Worm (Caenorhabditis elegans) whole organism, L3 larva: ENCODE measurements around the gene xbp-1.
A peak's percentile ranks its signal among the peaks of the same experiment; 100 is the strongest.

Experiments
- R02D3.7 ChIP-seq: fragments of 150-350 bp; optimal IDR thresholded peaks from 2 replicates; lab custom pipeline; 2014; ENCODE audit warnings: missing biosample characterization, missing genetic modification characterization
- ZK546.5 ChIP-seq: sonication (generic microtip); optimal IDR thresholded peaks from 2 replicates; lab custom pipeline; 2017; ENCODE audit warnings: missing biosample characterization, missing genetic modification characterization
- aly-2 ChIP-seq: fragments of 150-350 bp; optimal IDR thresholded peaks from 2 replicates; lab custom pipeline; 2014; ENCODE audit warnings: missing biosample characterization, missing genetic modification characterization
- ama-1 ChIP-seq: fragments of 150-350 bp; optimal IDR thresholded peaks from 2 replicates; lab custom pipeline; 2018
- ceh-16 ChIP-seq: sonication (generic microtip); optimal IDR thresholded peaks from 2 replicates; lab custom pipeline; 2017; ENCODE audit warnings: missing biosample characterization, missing genetic modification characterization
- ceh-28 ChIP-seq: fragments of 150-350 bp; optimal IDR thresholded peaks from 2 replicates; lab custom pipeline; 2014; ENCODE audit warnings: missing biosample characterization, missing genetic modification reagents, missing genetic modification characterization
- ceh-82 ChIP-seq: fragments of 150-350 bp; optimal IDR thresholded peaks from 2 replicates; lab custom pipeline; 2014; ENCODE audit warnings: missing biosample characterization, missing genetic modification characterization
- ceh-9 ChIP-seq: sonication (generic microtip); optimal IDR thresholded peaks from 2 replicates; lab custom pipeline; 2018; ENCODE audit warnings: missing biosample characterization, missing genetic modification characterization
- daf-12 ChIP-seq: fragments of 150-350 bp; optimal IDR thresholded peaks from 2 replicates; lab custom pipeline; 2014; ENCODE audit warnings: missing biosample characterization, missing genetic modification reagents, missing genetic modification characterization
- egl-27 ChIP-seq: sonication (generic microtip); optimal IDR thresholded peaks from 4 replicates; lab custom pipeline; 2017; ENCODE audit warnings: missing biosample characterization, missing genetic modification reagents, missing genetic modification characterization
- egl-5 ChIP-seq: fragments of 150-350 bp; optimal IDR thresholded peaks from 2 replicates; lab custom pipeline; 2017; ENCODE audit warnings: missing biosample characterization, missing genetic modification reagents, missing genetic modification characterization, inconsistent platforms
- elt-2 ChIP-seq: sonication (generic microtip); optimal IDR thresholded peaks from 2 replicates; lab custom pipeline; 2016; ENCODE audit warnings: missing genetic modification reagents, mild to moderate bottlenecking, missing genetic modification characterization, missing compliant biosample characterization
- fkh-10 ChIP-seq: sonication (generic microtip); optimal IDR thresholded peaks from 2 replicates; lab custom pipeline; 2017; ENCODE audit warnings: missing biosample characterization, missing genetic modification reagents, missing genetic modification characterization
- fkh-2 ChIP-seq: fragments of 150-350 bp; optimal IDR thresholded peaks from 2 replicates; lab custom pipeline; 2014; ENCODE audit warnings: missing biosample characterization, missing genetic modification reagents, missing genetic modification characterization
- fos-1 ChIP-seq: fragments of 150-350 bp; optimal IDR thresholded peaks from 2 replicates; lab custom pipeline; 2014; ENCODE audit warnings: missing biosample characterization, missing genetic modification characterization
- hmg-11 ChIP-seq: sonication (generic microtip); optimal IDR thresholded peaks from 2 replicates; lab custom pipeline; 2016; ENCODE audit warnings: missing genetic modification characterization, missing compliant biosample characterization
- jun-1 ChIP-seq: fragments of 150-350 bp; optimal IDR thresholded peaks from 2 replicates; lab custom pipeline; 2014; ENCODE audit warnings: missing biosample characterization, missing genetic modification reagents, missing genetic modification characterization
- lin-15B ChIP-seq: fragments of 150-350 bp; optimal IDR thresholded peaks from 2 replicates; lab custom pipeline; 2014; ENCODE audit warnings: missing biosample characterization, missing genetic modification characterization
- lsy-12 ChIP-seq: sonication (generic microtip); optimal IDR thresholded peaks from 2 replicates; lab custom pipeline; 2016; ENCODE audit warnings: mild to moderate bottlenecking, missing genetic modification characterization, missing compliant biosample characterization
- mdl-1 ChIP-seq: fragments of 150-350 bp; optimal IDR thresholded peaks from 2 replicates; lab custom pipeline; 2014; ENCODE audit warnings: missing biosample characterization, missing genetic modification characterization
- mml-1 ChIP-seq: fragments of 150-350 bp; sonication (generic microtip); optimal IDR thresholded peaks from 3 replicates; lab custom pipeline; 2014; ENCODE audit warnings: missing biosample characterization, missing genetic modification characterization
- nfya-1 ChIP-seq: sonication (generic microtip); optimal IDR thresholded peaks from 2 replicates; lab custom pipeline; 2017; ENCODE audit warnings: missing genetic modification characterization, mild to moderate bottlenecking, missing compliant biosample characterization, antibody characterized with exemption, moderate library complexity; ENCODE audit not compliant: insufficient read depth
- nhr-12 ChIP-seq: fragments of 150-350 bp; optimal IDR thresholded peaks from 2 replicates; lab custom pipeline; 2014; ENCODE audit warnings: missing biosample characterization, missing genetic modification characterization
- nhr-23 ChIP-seq: fragments of 150-350 bp; optimal IDR thresholded peaks from 2 replicates; lab custom pipeline; 2014; ENCODE audit warnings: missing biosample characterization, missing genetic modification reagents, missing genetic modification characterization
- nhr-25 ChIP-seq: sonication (generic microtip); optimal IDR thresholded peaks from 2 replicates; lab custom pipeline; 2017; ENCODE audit warnings: missing biosample characterization, missing genetic modification characterization
- nhr-28 ChIP-seq: fragments of 150-350 bp; optimal IDR thresholded peaks from 2 replicates; lab custom pipeline; 2014; ENCODE audit warnings: missing biosample characterization, missing genetic modification characterization
- nhr-43 ChIP-seq: sonication (generic microtip); optimal IDR thresholded peaks from 2 replicates; lab custom pipeline; 2016; ENCODE audit warnings: mild to moderate bottlenecking, missing genetic modification characterization, missing compliant biosample characterization; ENCODE audit not compliant: poor library complexity, severe bottlenecking
- nhr-76 ChIP-seq: fragments of 150-350 bp; sonication (generic microtip); optimal IDR thresholded peaks from 5 replicates; lab custom pipeline; 2014; ENCODE audit warnings: missing biosample characterization, missing genetic modification characterization
- nhr-77 ChIP-seq: fragments of 150-350 bp; optimal IDR thresholded peaks from 2 replicates; lab custom pipeline; 2014; ENCODE audit warnings: missing biosample characterization, missing genetic modification characterization
- pha-4 ChIP-seq: fragments of 150-350 bp; optimal IDR thresholded peaks from 2 replicates; lab custom pipeline; 2014; ENCODE audit warnings: missing biosample characterization, missing genetic modification reagents, missing genetic modification characterization
- sea-2 ChIP-seq: fragments of 150-350 bp; sonication (generic microtip); optimal IDR thresholded peaks from 4 replicates; lab custom pipeline; 2014; ENCODE audit warnings: missing biosample characterization, missing genetic modification reagents, missing genetic modification characterization
- unc-39 ChIP-seq: sonication (generic microtip); optimal IDR thresholded peaks from 4 replicates; lab custom pipeline; 2017; ENCODE audit warnings: missing biosample characterization, missing genetic modification characterization
- zag-1 ChIP-seq: fragments of 150-350 bp; optimal IDR thresholded peaks from 2 replicates; lab custom pipeline; 2014; ENCODE audit warnings: missing biosample characterization, missing genetic modification characterization

The xbp-1 gene

ce11 chrIII:4151548-4152104, 42.0 kb upstream of the xbp-1 start, which contains the start of the genes wht-3 and har-1:
Gene wht-3 (minus strand): TSS chrIII:4151598.
Gene har-1 (plus strand): TSS chrIII:4152054.
- TF ChIP-seq elt-2 (tag; lab: Kevin White, UChicago): peak; percentile 27
- no peak for TF ChIP-seq mdl-1 (tag; lab: Kevin White, UChicago)
- no peak for TF ChIP-seq mml-1
- TF ChIP-seq lsy-12: no peak
- peak; percentile 7 for TF ChIP-seq pha-4 (tag; lab: Kevin White, UChicago)

ce11 chrIII:4152309-4152708, 41.3 kb upstream of the xbp-1 start:
- TF ChIP-seq egl-27 (tag; lab: Kevin White, UChicago): no peak
- TF ChIP-seq ceh-16 (tag; lab: Kevin White, UChicago): no peak
- TF ChIP-seq ama-1 (lab: Kevin White, UChicago): no peak
- TF ChIP-seq fkh-2 (tag; lab: Kevin White, UChicago): no peak
- TF ChIP-seq aly-2 (tag; lab: Kevin White, UChicago): no peak
- no peak for TF ChIP-seq jun-1
- TF ChIP-seq nhr-77 (tag; lab: Kevin White, UChicago): no peak
- no peak for TF ChIP-seq nhr-12 (tag; lab: Kevin White, UChicago)
- no peak for TF ChIP-seq nhr-76
- no peak for TF ChIP-seq unc-39 (tag; lab: Kevin White, UChicago)
- TF ChIP-seq nhr-23 (tag; lab: Kevin White, UChicago): no peak
- no peak for TF ChIP-seq nhr-43 (tag; lab: Kevin White, UChicago)
- TF ChIP-seq fos-1 (tag; lab: Kevin White, UChicago): no peak
- no peak for TF ChIP-seq daf-12

- TF ChIP-seq ama-1 (lab: Kevin White, UChicago) (peak; percentile 68), nhr-28 (tag; lab: Kevin White, UChicago) (no peak)
- TF ChIP-seq, all 47 proteins: peak for 1
Measured at ce11 chrIII:4152828-4153227, 40.8 kb upstream of the xbp-1 start.

ce11 chrIII:4153299-4153698, 40.3 kb upstream of the xbp-1 start, which contains the start of gene glod-4:
Gene glod-4 (plus strand): TSS chrIII:4153599.
- TF ChIP-seq lsy-12 (no peak), sea-2 (GFP tag; lab: Kevin White, UChicago) (no peak), hmg-11 (no peak), ceh-9 (tag; lab: Kevin White, UChicago) (no peak), egl-5 (tag; lab: Kevin White, UChicago) (no peak), ama-1 (lab: Kevin White, UChicago) (no peak), elt-2 (tag; lab: Kevin White, UChicago) (no peak), aly-2 (tag; lab: Kevin White, UChicago) (no peak), ZK546.5 (tag; lab: Kevin White, UChicago) (no peak), nhr-77 (tag; lab: Kevin White, UChicago) (no peak), pha-4 (tag; lab: Kevin White, UChicago) (no peak), nhr-25 (tag; lab: Kevin White, UChicago) (no peak), R02D3.7 (tag; lab: Kevin White, UChicago) (no peak), ceh-28 (tag; lab: Kevin White, UChicago) (no peak), fkh-10 (GFP tag; lab: Kevin White, UChicago) (no peak), lin-15B (tag; lab: Kevin White, UChicago) (no peak), unc-39 (tag; lab: Kevin White, UChicago) (no peak), daf-12 (no peak), nfya-1 (tag; lab: Kevin White, UChicago) (no peak), nhr-43 (tag; lab: Kevin White, UChicago) (no peak)
- TF ChIP-seq, all 47 proteins: peak for 0

ce11 chrIII:4157298-4157697, 36.3 kb upstream of the xbp-1 start, which contains the start of gene C16C10.9:
Gene C16C10.9 (minus strand): TSS chrIII:4157398.
- TF ChIP-seq nhr-12 (tag; lab: Kevin White, UChicago) (no peak), zag-1 (no peak), ceh-82 (tag; lab: Kevin White, UChicago) (no peak), ceh-28 (tag; lab: Kevin White, UChicago) (no peak)
